Fruit fly (Drosophila melanogaster): ENCODE results near the gene Septin1.

The Septin1 gene

DNA sequence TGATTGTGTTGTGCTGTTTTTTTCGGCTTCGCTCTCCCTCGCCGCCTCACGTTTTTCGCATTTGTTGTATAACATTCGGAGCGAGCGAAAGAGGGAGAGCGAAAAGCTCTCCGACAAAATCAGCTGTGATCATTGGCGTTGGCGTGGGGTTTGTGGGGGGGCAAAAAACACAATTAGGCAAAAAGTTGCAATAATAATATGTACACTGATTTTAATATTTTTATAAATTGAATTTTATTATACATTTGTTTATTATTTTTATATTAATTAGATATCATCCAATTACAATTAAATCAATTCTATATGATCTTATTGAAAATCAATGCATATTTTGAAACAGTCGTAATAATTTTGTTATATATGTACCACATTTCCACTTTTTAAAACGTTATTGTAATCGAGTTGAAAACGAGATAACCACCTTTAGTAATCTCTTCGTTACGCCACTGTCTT lies 17.5 kb downstream of the Septin1 start (continued):
- TF ChIP-seq HLH106 (tag; optimal IDR thresholded peaks at IDR 0.05): peak; percentile 37

- no peak for TF ChIP-seq N (GFP tag; optimal IDR thresholded peaks at IDR 0.05)
- no peak for TF ChIP-seq lola (GFP tag; optimal IDR thresholded peaks at IDR 0.05)
- no peak for TF ChIP-seq br (GFP tag; optimal IDR thresholded peaks at IDR 0.05)
- no peak for TF ChIP-seq Rel (GFP tag; optimal IDR thresholded peaks at IDR 0.05)
- peak; percentile 83 for TF ChIP-seq Rel (tag; optimal IDR thresholded peaks at IDR 0.05)
Observed at dm6 chrX:21378344-21378882, 20.3 kb downstream of the Septin1 start.

DNA sequence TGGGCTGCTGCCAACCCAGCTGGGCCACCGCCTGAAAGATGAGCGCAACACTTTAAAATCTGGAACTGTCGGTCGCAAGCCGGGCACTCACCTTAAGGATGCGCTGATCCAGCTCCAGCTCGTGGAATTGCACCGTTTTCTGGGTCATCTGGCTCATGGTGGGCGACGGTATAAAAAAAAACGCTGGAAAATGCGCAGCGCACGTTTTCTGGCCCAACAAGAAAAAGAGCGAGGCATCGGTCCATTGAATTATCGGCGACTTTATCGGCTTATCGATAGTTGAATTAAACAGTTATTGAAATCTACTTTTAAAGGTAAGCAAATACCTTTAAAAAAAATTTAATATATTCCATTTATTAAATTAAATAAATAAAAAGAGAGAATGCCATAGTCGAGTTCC lies 29.6 kb downstream of the Septin1 start, which contains the start of gene Ddx56:
Gene Ddx56 (minus strand): TSS at position 252 of the 400 bp plus-strand sequence.
- TF ChIP-seq pan (optimal IDR thresholded peaks at IDR 0.05) (no peak), Mio (GFP tag; optimal IDR thresholded peaks at IDR 0.05) (no peak), CG9705 (GFP tag; optimal IDR thresholded peaks at IDR 0.05) (no peak), Rel (GFP tag; optimal IDR thresholded peaks at IDR 0.05) (no peak), Rel (tag; optimal IDR thresholded peaks at IDR 0.05) (no peak), OdsH (GFP tag; optimal IDR thresholded peaks at IDR 0.05) (no peak), h (GFP tag; optimal IDR thresholded peaks at IDR 0.05) (no peak), woc (GFP tag; optimal IDR thresholded peaks at IDR 0.05) (no peak), Hr83 (GFP tag; optimal IDR thresholded peaks at IDR 0.05; ENCODE audit: poor library complexity, severe bottlenecking) (no peak), N (GFP tag; optimal IDR thresholded peaks at IDR 0.05) (no peak), Dif (GFP tag; optimal IDR thresholded peaks at IDR 0.05; ENCODE audit: partially characterized antibody) (no peak), usp (GFP tag; optimal IDR thresholded peaks at IDR 0.05) (no peak), CG32264 (GFP tag; optimal IDR thresholded peaks at IDR 0.05) (no peak), Sp1 (GFP tag; optimal IDR thresholded peaks at IDR 0.05) (no peak)

dm6 chrX:21388734-21389133 lies 30.6 kb downstream of the Septin1 start, which contains the start of gene mst:
mst (plus strand) TSS chrX:21388977.
- TF ChIP-seq OdsH (GFP tag; optimal IDR thresholded peaks at IDR 0.05): no peak
- TF ChIP-seq h (GFP tag; optimal IDR thresholded peaks at IDR 0.05): no peak
- no peak for TF ChIP-seq GATAd (GFP tag; optimal IDR thresholded peaks at IDR 0.05)
- TF ChIP-seq foxo (GFP tag; optimal IDR thresholded peaks at IDR 0.05): no peak
- TF ChIP-seq usp (GFP tag; optimal IDR thresholded peaks at IDR 0.05): no peak
- TF ChIP-seq dmrt93B (GFP tag; optimal IDR thresholded peaks at IDR 0.05): no peak
- TF ChIP-seq psq (GFP tag; optimal IDR thresholded peaks at IDR 0.05): no peak
- no peak for TF ChIP-seq lola (GFP tag; optimal IDR thresholded peaks at IDR 0.05)
- no peak for TF ChIP-seq Vsx2 (GFP tag; optimal IDR thresholded peaks at IDR 0.05; ENCODE audit: partially characterized antibody)
- TF ChIP-seq Myc (optimal IDR thresholded peaks at IDR 0.05): no peak
- TF ChIP-seq CG9705 (GFP tag; optimal IDR thresholded peaks at IDR 0.05): no peak
- TF ChIP-seq rgr (GFP tag; optimal IDR thresholded peaks at IDR 0.05): no peak
- no peak for TF ChIP-seq sv (GFP tag; optimal IDR thresholded peaks at IDR 0.05)
- no peak for TF ChIP-seq dl (GFP tag; optimal IDR thresholded peaks at IDR 0.05; ENCODE audit: insufficient read depth in 1 of 2, partially characterized antibody in 2 of 2)
- TF ChIP-seq jim (GFP tag; optimal IDR thresholded peaks at IDR 0.05): no peak
- no peak for TF ChIP-seq Sp1 (GFP tag; optimal IDR thresholded peaks at IDR 0.05)

DNA sequence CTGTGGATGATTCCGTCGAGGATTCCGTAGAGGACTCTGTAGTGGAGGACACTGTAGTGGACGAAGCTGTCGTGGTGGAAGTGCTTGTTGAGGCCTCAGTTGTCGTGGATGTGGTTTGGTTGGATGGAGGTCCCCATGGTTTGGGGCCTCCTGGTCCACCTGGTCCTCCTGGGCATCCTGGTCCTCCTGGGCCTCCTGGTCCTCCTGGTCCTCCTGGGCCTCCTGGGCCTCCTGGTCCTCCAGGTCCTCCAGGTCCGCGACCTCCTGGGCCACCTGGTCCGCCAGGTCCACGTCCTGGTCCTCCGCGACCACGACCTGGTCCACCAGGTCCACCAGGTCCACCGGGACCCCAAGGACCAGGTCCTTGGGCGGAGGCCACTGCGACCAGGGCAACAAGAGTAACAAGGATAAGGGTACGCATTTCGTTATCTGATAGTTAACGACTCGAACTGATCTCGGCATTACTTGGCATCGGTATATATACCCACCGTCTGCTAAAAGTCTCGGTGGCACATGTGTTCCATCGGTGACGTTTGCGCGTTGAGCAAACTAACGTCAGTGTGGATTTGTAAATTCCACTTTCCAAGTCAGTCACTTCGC lies 38.9 kb downstream of the Septin1 start, which contains the start of gene lcs:
Gene lcs (minus strand): TSS at position 457 of the 600 bp plus-strand sequence.
- TF ChIP-seq dmrt93B (GFP tag; optimal IDR thresholded peaks at IDR 0.05): no peak
- TF ChIP-seq Dfd (GFP tag; optimal IDR thresholded peaks at IDR 0.05): peak; percentile 99

DNA sequence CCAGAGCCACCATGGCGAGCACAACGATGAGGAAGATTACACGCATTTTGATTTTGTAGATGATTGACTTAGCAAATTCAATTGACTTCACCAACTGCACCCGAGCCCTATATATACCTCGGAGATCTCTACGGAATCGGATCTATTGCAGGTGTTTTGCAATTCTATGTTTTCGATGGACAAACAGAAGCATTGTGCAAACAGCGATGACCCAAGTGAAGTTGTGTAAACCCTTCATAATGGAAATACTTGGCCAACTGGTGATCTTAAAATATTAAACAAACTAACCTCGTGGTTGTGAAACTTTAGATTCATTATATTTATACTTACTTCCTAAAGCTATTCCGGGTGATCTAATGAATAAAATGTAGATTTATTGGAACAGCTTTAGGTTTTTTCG lies 44.6 kb downstream of the Septin1 start, which contains the start of gene whe:
Gene whe (minus strand): TSS at position 101 of the 400 bp plus-strand sequence.
- no peak for TF ChIP-seq dl (GFP tag; optimal IDR thresholded peaks at IDR 0.05; ENCODE audit: insufficient read depth in 1 of 2, partially characterized antibody in 2 of 2)
- no peak for TF ChIP-seq brk (GFP tag; optimal IDR thresholded peaks at IDR 0.05)
- TF ChIP-seq rgr (GFP tag; optimal IDR thresholded peaks at IDR 0.05): no peak
- no peak for TF ChIP-seq Dfd (GFP tag; optimal IDR thresholded peaks at IDR 0.05)
- TF ChIP-seq Hr78 (GFP tag; optimal IDR thresholded peaks at IDR 0.05): no peak
- TF ChIP-seq Mio (GFP tag; optimal IDR thresholded peaks at IDR 0.05): no peak
- TF ChIP-seq dmrt93B (GFP tag; optimal IDR thresholded peaks at IDR 0.05): no peak
- no peak for TF ChIP-seq psq (GFP tag; optimal IDR thresholded peaks at IDR 0.05)
- TF ChIP-seq Sp1 (GFP tag; optimal IDR thresholded peaks at IDR 0.05): no peak
- TF ChIP-seq lola (GFP tag; optimal IDR thresholded peaks at IDR 0.05): no peak
- TF ChIP-seq CrebA (GFP tag; optimal IDR thresholded peaks at IDR 0.05; ENCODE audit: borderline replicate concordance): no peak
- TF ChIP-seq N (GFP tag; optimal IDR thresholded peaks at IDR 0.05): no peak
- no peak for TF ChIP-seq Hnf4 (GFP tag; optimal IDR thresholded peaks at IDR 0.05)
- no peak for TF ChIP-seq CG9705 (GFP tag; optimal IDR thresholded peaks at IDR 0.05)
- no peak for TF ChIP-seq Jra (GFP tag; optimal IDR thresholded peaks at IDR 0.05)
- TF ChIP-seq br (GFP tag; optimal IDR thresholded peaks at IDR 0.05): no peak
- TF ChIP-seq Abd-B (GFP tag; optimal IDR thresholded peaks at IDR 0.05): no peak

All from whole organism, wandering third instar larva.